Worm (Caenorhabditis elegans) whole organism, early embryonic: Measurements from ENCODE around the gene R02F11.9.

ENCODE experiments used
- B0310.2 ChIP-seq: sonication (generic microtip); optimal IDR thresholded peaks from 2 replicates; lab custom pipeline; 2016; ENCODE audit warnings: mild to moderate bottlenecking, missing genetic modification characterization, missing compliant biosample characterization
- ama-1 ChIP-seq: fragments of 150-350 bp; optimal IDR thresholded peaks from 2 replicates; lab custom pipeline; 2014
- flt-1 ChIP-seq: fragments of 200-800 bp; sonication (Bioruptor generic); IDR thresholded peaks from 2 replicates; pipeline ENCODE4 v1.3.6; 2022; ENCODE audit warnings: missing genetic modification characterization, missing compliant biosample characterization
- pes-1 ChIP-seq: fragments of 200-800 bp; sonication (Bioruptor generic); IDR thresholded peaks from 2 replicates; pipeline ENCODE4 v1.3.6; 2022; ENCODE audit warnings: missing genetic modification reagents, missing genetic modification characterization, missing compliant biosample characterization

DNA sequence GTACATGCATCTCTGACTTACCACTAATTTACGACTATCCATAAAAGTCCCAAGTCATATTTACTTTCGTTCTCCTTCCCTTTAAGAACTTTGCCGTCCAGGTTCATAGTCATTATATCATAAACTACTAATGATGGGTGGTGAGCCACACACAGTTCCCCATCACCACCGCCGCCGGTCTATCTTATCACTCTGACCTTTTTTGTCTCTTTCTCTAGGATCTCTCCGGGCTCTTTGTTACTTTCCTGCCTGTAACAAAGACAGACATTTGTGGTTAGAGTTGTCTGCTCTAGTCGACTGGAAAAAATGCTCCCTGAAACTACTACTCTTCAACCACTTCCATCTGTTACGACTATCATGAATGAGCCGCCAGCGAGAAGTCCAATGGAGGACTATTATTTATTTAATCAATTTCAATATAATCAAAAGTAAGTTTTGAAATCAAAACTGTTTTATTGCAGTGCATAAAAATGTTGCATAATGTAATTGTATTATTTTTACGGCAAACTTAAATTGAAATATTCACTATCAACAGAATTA, 16.8 kb upstream of the R02F11.9 start, which contains the start of gene elt-7:
- TF ChIP-seq flt-1 (GFP tag; lab: Robert Waterston, UW) (no peak), ama-1 (lab: Kevin White, UChicago) (no peak), B0310.2 (no peak), pes-1 (GFP tag; lab: Robert Waterston, UW) (no peak)
